Fruit fly (Drosophila melanogaster) whole organism, prepupa: Measurements from ENCODE around the gene CG5103.

Experiments
- Blimp-1 ChIP-seq: fragments of 200-800 bp; sonication (Bioruptor generic); optimal IDR thresholded peaks from 3 replicates; lab custom pipeline; 2017; ENCODE audit warnings: missing biosample characterization, missing genetic modification characterization, mild to moderate bottlenecking, moderate library complexity, missing genetic modification reagents
- CG10631 ChIP-seq: fragments of 200-800 bp; sonication (Bioruptor generic); optimal IDR thresholded peaks from 2 replicates; lab custom pipeline; 2016; ENCODE audit warnings: missing biosample characterization, missing genetic modification characterization
- CG10669 ChIP-seq: fragments of 200-800 bp; sonication (Bioruptor generic); optimal IDR thresholded peaks from 3 replicates; lab custom pipeline; 2018; ENCODE audit warnings: missing biosample characterization, mild to moderate bottlenecking, missing genetic modification characterization, moderate library complexity
- CG11294 ChIP-seq: fragments of 200-800 bp; sonication (Bioruptor generic); IDR thresholded peaks from 2 replicates; pipeline ENCODE4 v1.3.6; 2022; ENCODE audit warnings: missing biosample characterization, missing genetic modification characterization
- CG11762 ChIP-seq: fragments of 200-800 bp; sonication (Bioruptor generic); optimal IDR thresholded peaks from 3 replicates; lab custom pipeline; 2016; ENCODE audit warnings: missing biosample characterization, missing genetic modification characterization; ENCODE audit not compliant: insufficient read depth
- CG11902 ChIP-seq: fragments of 200-800 bp; sonication (Bioruptor generic); optimal IDR thresholded peaks from 3 replicates; lab custom pipeline; 2016; ENCODE audit warnings: missing biosample characterization, missing genetic modification characterization
- CG15336 ChIP-seq: fragments of 200-800 bp; sonication (Bioruptor generic); IDR thresholded peaks from 2 replicates; pipeline ENCODE4 v1.3.6; 2022; ENCODE audit warnings: missing biosample characterization, missing genetic modification characterization
- CG1621 ChIP-seq: fragments of 200-800 bp; sonication (Bioruptor generic); optimal IDR thresholded peaks from 3 replicates; lab custom pipeline; 2018; ENCODE audit warnings: missing biosample characterization, mild to moderate bottlenecking, missing genetic modification characterization
- CG16779 ChIP-seq: fragments of 200-800 bp; sonication (Bioruptor generic); optimal IDR thresholded peaks from 3 replicates; lab custom pipeline; 2017; ENCODE audit warnings: missing biosample characterization, mild to moderate bottlenecking, missing genetic modification characterization
- CG3032 ChIP-seq: fragments of 200-800 bp; optimal IDR thresholded peaks from 2 replicates; lab custom pipeline; 2019; ENCODE audit warnings: missing biosample characterization, mild to moderate bottlenecking, missing genetic modification characterization, moderate library complexity
- CG31627 ChIP-seq: fragments of 200-800 bp; sonication (Bioruptor generic); optimal IDR thresholded peaks from 3 replicates; lab custom pipeline; 2016; ENCODE audit warnings: missing biosample characterization, missing genetic modification characterization
- CG32006 ChIP-seq: fragments of 200-800 bp; sonication (Bioruptor generic); optimal IDR thresholded peaks from 3 replicates; lab custom pipeline; 2017; ENCODE audit warnings: missing biosample characterization, mild to moderate bottlenecking, missing genetic modification characterization
- CG34406 ChIP-seq: fragments of 200-800 bp; sonication (Bioruptor generic); optimal IDR thresholded peaks from 3 replicates; lab custom pipeline; 2016; ENCODE audit warnings: missing biosample characterization, missing genetic modification characterization
- CG4318 ChIP-seq: fragments of 200-800 bp; sonication (Bioruptor generic); optimal IDR thresholded peaks from 3 replicates; lab custom pipeline; 2017; ENCODE audit warnings: missing biosample characterization, mild to moderate bottlenecking, missing genetic modification characterization
- CG6276 ChIP-seq: fragments of 200-800 bp; sonication (Bioruptor generic); optimal IDR thresholded peaks from 2 replicates; lab custom pipeline; 2017; ENCODE audit warnings: missing biosample characterization, mild to moderate bottlenecking, missing genetic modification characterization
- CG6792 ChIP-seq: fragments of 200-800 bp; sonication (Bioruptor generic); optimal IDR thresholded peaks from 3 replicates; lab custom pipeline; 2016; ENCODE audit warnings: missing biosample characterization, missing genetic modification characterization
- CG6808 ChIP-seq: fragments of 200-800 bp; sonication (Bioruptor generic); optimal IDR thresholded peaks from 3 replicates; lab custom pipeline; 2017; ENCODE audit warnings: missing biosample characterization, missing genetic modification characterization, mild to moderate bottlenecking, moderate library complexity, missing genetic modification reagents
- CG6854 ChIP-seq: fragments of 200-800 bp; sonication (Bioruptor generic); optimal IDR thresholded peaks from 2 replicates; lab custom pipeline; 2017; ENCODE audit warnings: missing biosample characterization, mild to moderate bottlenecking, missing genetic modification characterization
- CG7368 ChIP-seq: fragments of 200-800 bp; sonication (Bioruptor generic); optimal IDR thresholded peaks from 3 replicates; lab custom pipeline; 2016; ENCODE audit warnings: missing biosample characterization, missing genetic modification characterization
- CG8119 ChIP-seq: fragments of 200-800 bp; sonication (Bioruptor generic); IDR thresholded peaks from 3 replicates; pipeline ENCODE4 v1.3.6; 2022; ENCODE audit warnings: missing biosample characterization, missing genetic modification characterization
- CG8632 ChIP-seq: fragments of 200-800 bp; sonication (Bioruptor generic); optimal IDR thresholded peaks from 3 replicates; lab custom pipeline; 2016; ENCODE audit warnings: missing biosample characterization, missing genetic modification characterization
- CG9139 ChIP-seq: fragments of 200-800 bp; sonication (Bioruptor generic); optimal IDR thresholded peaks from 3 replicates; lab custom pipeline; 2017; ENCODE audit warnings: missing biosample characterization, mild to moderate bottlenecking, missing genetic modification characterization
- Eip75B ChIP-seq: fragments of 200-800 bp; sonication (Bioruptor generic); optimal IDR thresholded peaks from 3 replicates; lab custom pipeline; 2016; ENCODE audit warnings: missing biosample characterization, missing genetic modification characterization
- Eip78C ChIP-seq: fragments of 200-800 bp; sonication (Bioruptor generic); peaks from one replicate; lab custom pipeline; 2016; ENCODE audit warnings: missing biosample characterization, missing genetic modification characterization
- Eip93F ChIP-seq: fragments of 200-800 bp; sonication (Bioruptor generic); optimal IDR thresholded peaks from 2 replicates; lab custom pipeline; 2016; ENCODE audit warnings: missing biosample characterization, mild to moderate bottlenecking, missing genetic modification characterization
- Ets21C ChIP-seq: fragments of 200-800 bp; sonication (Bioruptor generic); optimal IDR thresholded peaks from 3 replicates; lab custom pipeline; 2016; ENCODE audit warnings: missing biosample characterization, missing genetic modification characterization
- Ets96B ChIP-seq: fragments of 200-800 bp; optimal IDR thresholded peaks from 2 replicates; lab custom pipeline; 2019; ENCODE audit warnings: missing biosample characterization, mild to moderate bottlenecking, missing genetic modification characterization, moderate library complexity
- Gug ChIP-seq: fragments of 200-800 bp; sonication (Bioruptor generic); IDR thresholded peaks from 2 replicates; pipeline ENCODE4 v1.3.6; 2022; ENCODE audit warnings: missing biosample characterization, missing genetic modification characterization
- Hr38 ChIP-seq: sonication (Bioruptor generic); optimal IDR thresholded peaks from 2 replicates; lab custom pipeline; 2016; ENCODE audit warnings: missing biosample characterization, missing genetic modification characterization
- Hr39 ChIP-seq: fragments of 200-800 bp; sonication (Bioruptor generic); optimal IDR thresholded peaks from 2 replicates; lab custom pipeline; 2016; ENCODE audit warnings: missing biosample characterization, missing genetic modification characterization
- Hr4 ChIP-seq: fragments of 200-800 bp; sonication (Bioruptor generic); optimal IDR thresholded peaks from 3 replicates; lab custom pipeline; 2016; ENCODE audit warnings: missing biosample characterization, missing genetic modification characterization
- Lpt ChIP-seq: fragments of 200-800 bp; sonication (Bioruptor generic); optimal IDR thresholded peaks from 3 replicates; lab custom pipeline; 2016; ENCODE audit warnings: missing biosample characterization, missing genetic modification characterization
- OdsH ChIP-seq: fragments of 200-800 bp; sonication (Bioruptor generic); optimal IDR thresholded peaks from 3 replicates; lab custom pipeline; 2016; ENCODE audit warnings: missing biosample characterization, missing genetic modification characterization
- Smox ChIP-seq: fragments of 200-800 bp; sonication (Bioruptor generic); optimal IDR thresholded peaks from 3 replicates; lab custom pipeline; 2016; ENCODE audit warnings: missing biosample characterization, missing genetic modification characterization
- Sox102F ChIP-seq: fragments of 200-800 bp; sonication (Bioruptor generic); optimal IDR thresholded peaks from 2 replicates; lab custom pipeline; 2016; ENCODE audit warnings: missing biosample characterization, mild to moderate bottlenecking, missing genetic modification characterization
- Sox14 ChIP-seq: fragments of 200-800 bp; sonication (Bioruptor generic); optimal IDR thresholded peaks from 3 replicates; lab custom pipeline; 2016; ENCODE audit warnings: missing biosample characterization, missing genetic modification characterization
- Sox15 ChIP-seq: fragments of 200-800 bp; sonication (Bioruptor generic); optimal IDR thresholded peaks from 3 replicates; lab custom pipeline; 2016; ENCODE audit warnings: missing biosample characterization, missing genetic modification characterization
- acj6 ChIP-seq: fragments of 200-800 bp; sonication (Bioruptor generic); optimal IDR thresholded peaks from 3 replicates; lab custom pipeline; 2016; ENCODE audit warnings: missing biosample characterization, missing genetic modification characterization
- cyc ChIP-seq: fragments of 200-800 bp; sonication (Bioruptor generic); optimal IDR thresholded peaks from 3 replicates; lab custom pipeline; 2016; ENCODE audit warnings: missing biosample characterization, missing genetic modification characterization
- dac ChIP-seq: fragments of 200-800 bp; sonication (Bioruptor generic); optimal IDR thresholded peaks from 2 replicates; lab custom pipeline; 2017; ENCODE audit warnings: missing biosample characterization, mild to moderate bottlenecking, missing genetic modification characterization
- dsx ChIP-seq: fragments of 200-800 bp; optimal IDR thresholded peaks from 3 replicates; lab custom pipeline; 2019; ENCODE audit warnings: missing biosample characterization, mild to moderate bottlenecking, missing genetic modification characterization, moderate library complexity; ENCODE audit not compliant: poor library complexity, severe bottlenecking
- eg ChIP-seq: fragments of 200-800 bp; sonication (Bioruptor generic); IDR thresholded peaks from 3 replicates; pipeline ENCODE4 v1.3.6; 2022; ENCODE audit warnings: missing biosample characterization, missing genetic modification characterization
- esn ChIP-seq: fragments of 200-800 bp; sonication (Bioruptor generic); optimal IDR thresholded peaks from 2 replicates; lab custom pipeline; 2016; ENCODE audit warnings: missing biosample characterization, mild to moderate bottlenecking, missing genetic modification characterization, moderate library complexity
- fd59A ChIP-seq: fragments of 200-800 bp; sonication (Bioruptor generic); optimal IDR thresholded peaks from 2 replicates; lab custom pipeline; 2017; ENCODE audit warnings: missing biosample characterization, mild to moderate bottlenecking, missing genetic modification characterization, missing genetic modification reagents
- fd85E ChIP-seq: fragments of 200-800 bp; sonication (Bioruptor generic); optimal IDR thresholded peaks from 3 replicates; lab custom pipeline; 2016; ENCODE audit warnings: missing biosample characterization, missing genetic modification characterization
- fkh ChIP-seq: fragments of 200-800 bp; sonication (Bioruptor generic); optimal IDR thresholded peaks from 3 replicates; lab custom pipeline; 2017; ENCODE audit warnings: missing biosample characterization, mild to moderate bottlenecking, missing genetic modification characterization, moderate library complexity
- net ChIP-seq: fragments of 200-800 bp; sonication (Bioruptor generic); optimal IDR thresholded peaks from 3 replicates; lab custom pipeline; 2016; ENCODE audit warnings: missing biosample characterization, missing genetic modification characterization
- pdm3 ChIP-seq: fragments of 200-800 bp; sonication (Bioruptor generic); optimal IDR thresholded peaks from 3 replicates; lab custom pipeline; 2016; ENCODE audit warnings: missing biosample characterization, missing genetic modification characterization
- salr ChIP-seq, 2 experiments: fragments of 200-800 bp; sonication (Bioruptor generic); optimal IDR thresholded peaks; 3 replicates each; lab custom pipeline; 2016 to 2018; ENCODE audit warnings: missing biosample characterization in 2 of 2, missing genetic modification characterization in 2 of 2, mild to moderate bottlenecking in 1 of 2
- spab ChIP-seq: fragments of 200-800 bp; sonication (Bioruptor generic); optimal IDR thresholded peaks from 2 replicates; lab custom pipeline; 2017; ENCODE audit warnings: missing biosample characterization, mild to moderate bottlenecking, missing genetic modification characterization, missing genetic modification reagents
- ss ChIP-seq, 2 experiments: fragments of 200-800 bp; sonication (Bioruptor generic); optimal IDR thresholded peaks; 2 replicates in 1 of 2; 3 replicates in 1 of 2; lab custom pipeline; 2017 to 2018; ENCODE audit warnings: mild to moderate bottlenecking in 2 of 2, missing biosample characterization in 2 of 2, missing genetic modification characterization in 2 of 2, moderate library complexity in 1 of 2
- svp ChIP-seq: fragments of 200-800 bp; sonication (Bioruptor generic); peaks from one replicate; lab custom pipeline; 2016; ENCODE audit warnings: missing biosample characterization, missing genetic modification characterization
- topi ChIP-seq: fragments of 200-800 bp; sonication (Bioruptor generic); optimal IDR thresholded peaks from 3 replicates; lab custom pipeline; 2016; ENCODE audit warnings: missing biosample characterization, missing genetic modification characterization

The CG5103 gene

dm6 chr3L:18245709-18246080, 48.4 kb downstream of the CG5103 start:
- peak; percentile 52 for TF ChIP-seq CG3032 (tag; lab: Kevin White, UChicago)
- TF ChIP-seq cyc (GFP tag; lab: Kevin White, UChicago) = no peak
- TF ChIP-seq pdm3 (GFP tag; lab: Kevin White, UChicago) = peak; percentile 9
- TF ChIP-seq OdsH = no peak
- peak; percentile 3; the same call in 1 of the 3 replicates for TF ChIP-seq eg (GFP tag; lab: Robert Waterston, UW)
- TF ChIP-seq CG8119 (GFP tag; lab: Robert Waterston, UW) = no peak
- TF ChIP-seq CG11902 (GFP tag; lab: Kevin White, UChicago) = no peak
- TF ChIP-seq CG32006 (GFP tag; lab: Kevin White, UChicago) = peak; percentile 55
- no peak for TF ChIP-seq CG31627 (GFP tag; lab: Kevin White, UChicago)
- TF ChIP-seq svp (GFP tag; lab: Kevin White, UChicago) = no peak
- peak; percentile 85 for TF ChIP-seq Eip78C (GFP tag; lab: Kevin White, UChicago)
- peak; percentile 62 for TF ChIP-seq CG6808 (GFP tag; lab: Kevin White, UChicago)
- TF ChIP-seq Gug (GFP tag; lab: Robert Waterston, UW) = no peak
- peak; percentile 68 for TF ChIP-seq dsx (GFP tag; lab: Kevin White, UChicago)
- TF ChIP-seq spab = peak; percentile 39
- no peak for TF ChIP-seq CG15336 (GFP tag; lab: Robert Waterston, UW)
- TF ChIP-seq CG34406 (GFP tag; lab: Kevin White, UChicago) = no peak
- TF ChIP-seq fkh (GFP tag; lab: Kevin White, UChicago) = no peak
- peak; percentile 65 for TF ChIP-seq fd59A (GFP tag; lab: Kevin White, UChicago)
- TF ChIP-seq CG4318 = peak; percentile 7
- TF ChIP-seq Sox14 (GFP tag; lab: Kevin White, UChicago) = peak; percentile 19
- TF ChIP-seq Ets21C (GFP tag; lab: Kevin White, UChicago) = no peak
- no peak for TF ChIP-seq CG11294 (GFP tag; lab: Robert Waterston, UW)
- TF ChIP-seq salr (GFP tag; optimal IDR thresholded peaks at IDR 0.05; lab: Kevin White, UChicago) = peak in 1 of 2 experiments; percentile 62
- TF ChIP-seq CG11762 (GFP tag; lab: Kevin White, UChicago) = no peak
- TF ChIP-seq CG7368 (GFP tag; lab: Kevin White, UChicago) = no peak
- no peak for TF ChIP-seq Smox (GFP tag; lab: Kevin White, UChicago)
- no peak for TF ChIP-seq CG6792
- TF ChIP-seq CG16779 = no peak
- peak; percentile 59 for TF ChIP-seq CG6276 (GFP tag; lab: Kevin White, UChicago)
- TF ChIP-seq CG9139 (GFP tag; lab: Kevin White, UChicago) = no peak
- no peak for TF ChIP-seq CG1621 (tag; lab: Kevin White, UChicago)
- peak; percentile 52 for TF ChIP-seq CG10631 (GFP tag; lab: Kevin White, UChicago)
- no peak for TF ChIP-seq topi
- no peak for TF ChIP-seq Sox15 (GFP tag; lab: Kevin White, UChicago)
- TF ChIP-seq Hr4 (GFP tag; lab: Kevin White, UChicago) = no peak
- TF ChIP-seq Lpt = no peak
- no peak for TF ChIP-seq acj6 (GFP tag; lab: Kevin White, UChicago)
- TF ChIP-seq Ets96B (tag; lab: Kevin White, UChicago) = peak; percentile 34
- TF ChIP-seq Hr39 = no peak
- TF ChIP-seq CG6854 (GFP tag; lab: Kevin White, UChicago) = no peak
- TF ChIP-seq esn (GFP tag; lab: Kevin White, UChicago) = no peak
- no peak for TF ChIP-seq net
- TF ChIP-seq CG10669 (GFP tag; lab: Kevin White, UChicago) = peak; percentile 7
- peak; percentile 23 for TF ChIP-seq Eip75B
- no peak for TF ChIP-seq Hr38 (GFP tag; lab: Kevin White, UChicago)
- no peak for TF ChIP-seq Blimp-1 (GFP tag; lab: Kevin White, UChicago)
- TF ChIP-seq Sox102F (GFP tag; lab: Kevin White, UChicago) = no peak
- TF ChIP-seq fd85E (GFP tag; lab: Kevin White, UChicago) = no peak
- TF ChIP-seq dac = no peak
- no peak for TF ChIP-seq Eip93F (GFP tag; lab: Kevin White, UChicago)
- TF ChIP-seq CG8632 (GFP tag; lab: Kevin White, UChicago) = no peak
- TF ChIP-seq ss (GFP tag; optimal IDR thresholded peaks at IDR 0.05; lab: Kevin White, UChicago) = peak in 1 of 2 experiments; percentile 54
